Worm (Caenorhabditis elegans): ENCODE results near the gene C49H3.3.

C49H3.3 gene

ce11 chrIV:7897443-7897842, 26.7 kb upstream of the C49H3.3 start, which contains the start of gene ilys-4:
Gene ilys-4 (minus strand): TSS chrIV:7897543.
- TF ChIP-seq mab-5 (tag; optimal IDR thresholded peaks at IDR 0.05) (peak; percentile 11), fos-1 (tag; optimal IDR thresholded peaks at IDR 0.05) (no peak), lsy-2 (tag; optimal IDR thresholded peaks at IDR 0.05) (peak in 1 of 2 experiments; percentile 5), nhr-129 (tag; optimal IDR thresholded peaks at IDR 0.05) (no peak), ZK546.5 (tag; optimal IDR thresholded peaks at IDR 0.05) (no peak), unc-55 (GFP tag; optimal IDR thresholded peaks at IDR 0.05) (peak; percentile 37), crh-2 (tag; optimal IDR thresholded peaks at IDR 0.05) (peak; percentile 18)

ce11 chrIV:7897953-7898352, 26.2 kb upstream of the C49H3.3 start:
- TF ChIP-seq peb-1 (tag; optimal IDR thresholded peaks at IDR 0.05) (no peak), unc-62 (GFP tag; optimal IDR thresholded peaks at IDR 0.05) (no peak), Y55F3AM.14 (GFP tag; optimal IDR thresholded peaks at IDR 0.05) (no peak), nhr-77 (tag; optimal IDR thresholded peaks at IDR 0.05) (no peak), sma-9 (GFP tag; optimal IDR thresholded peaks at IDR 0.05) (no peak), sma-9 (tag; optimal IDR thresholded peaks at IDR 0.05) (no peak), nhr-129 (tag; optimal IDR thresholded peaks at IDR 0.05) (no peak), elt-1 (tag; optimal IDR thresholded peaks at IDR 0.05) (no peak), ama-1 (optimal IDR thresholded peaks at IDR 0.05) (no peak)

- no peak for TF ChIP-seq lin-11 (tag; optimal IDR thresholded peaks at IDR 0.05)
- peak; percentile 38 for TF ChIP-seq crh-2 (tag; optimal IDR thresholded peaks at IDR 0.05)
- peak; percentile 89 for TF ChIP-seq fos-1 (tag; optimal IDR thresholded peaks at IDR 0.05)
Observed at ce11 chrIV:7898489-7898888, 25.7 kb upstream of the C49H3.3 start.

- TF ChIP-seq nhr-21 (tag; optimal IDR thresholded peaks at IDR 0.05) = peak; percentile 43
- peak; percentile 79 for TF ChIP-seq sma-9 (GFP tag; optimal IDR thresholded peaks at IDR 0.05)
- no peak for TF ChIP-seq sma-9 (tag; optimal IDR thresholded peaks at IDR 0.05)
- TF ChIP-seq mbf-1 (tag; optimal IDR thresholded peaks at IDR 0.05) = no peak
- TF ChIP-seq nhr-129 (tag; optimal IDR thresholded peaks at IDR 0.05) = peak; percentile 88
- peak; percentile 70 for TF ChIP-seq sem-4 (tag; optimal IDR thresholded peaks at IDR 0.05)
- TF ChIP-seq lin-13 (GFP tag; optimal IDR thresholded peaks at IDR 0.05) = peak; percentile 57
- no peak for TF ChIP-seq ceh-16 (tag; optimal IDR thresholded peaks at IDR 0.05)
- TF ChIP-seq F13H6.1 (tag; optimal IDR thresholded peaks at IDR 0.05) = peak; percentile 69
- TF ChIP-seq unc-39 (tag; optimal IDR thresholded peaks at IDR 0.05) = no peak
- TF ChIP-seq ztf-1 (GFP tag; conservative IDR thresholded peaks at IDR 0.05) = no peak
- TF ChIP-seq nhr-6 (tag; optimal IDR thresholded peaks at IDR 0.05) = peak; percentile 22
- TF ChIP-seq unc-55 (GFP tag; optimal IDR thresholded peaks at IDR 0.05) = peak; percentile 92
- peak; percentile 92 for TF ChIP-seq crh-2 (tag; optimal IDR thresholded peaks at IDR 0.05)
- TF ChIP-seq gmeb-1 (tag; optimal IDR thresholded peaks at IDR 0.05) = peak; percentile 74
- TF ChIP-seq nhr-10 (tag; optimal IDR thresholded peaks at IDR 0.05) = no peak
- peak; percentile 90 to 98 for TF ChIP-seq lsy-2 (tag; optimal IDR thresholded peaks at IDR 0.05)
- TF ChIP-seq Y55F3AM.14 (GFP tag; optimal IDR thresholded peaks at IDR 0.05) = no peak
- no peak for TF ChIP-seq ama-1 (optimal IDR thresholded peaks at IDR 0.05)
- no peak for TF ChIP-seq ztf-11 (tag; optimal IDR thresholded peaks at IDR 0.05)
- TF ChIP-seq ztf-4 (tag; optimal IDR thresholded peaks at IDR 0.05) = peak; percentile 60
- peak; percentile 51 for TF ChIP-seq lin-11 (tag; optimal IDR thresholded peaks at IDR 0.05)
- TF ChIP-seq C34F6.9 (tag; optimal IDR thresholded peaks at IDR 0.05) = peak; percentile 88
- TF ChIP-seq sma-3 (GFP tag; optimal IDR thresholded peaks at IDR 0.05) = peak; percentile 77
- no peak for TF ChIP-seq nhr-77 (tag; optimal IDR thresholded peaks at IDR 0.05)
- TF ChIP-seq ZK546.5 (tag; optimal IDR thresholded peaks at IDR 0.05) = no peak
- TF ChIP-seq fos-1 (tag; optimal IDR thresholded peaks at IDR 0.05) = peak; percentile 50
- TF ChIP-seq snpc-4 (tag; optimal IDR thresholded peaks at IDR 0.05) = peak; percentile 25
- TF ChIP-seq nhr-25 (tag; optimal IDR thresholded peaks at IDR 0.05) = peak; percentile 41
- TF ChIP-seq nhr-11 (tag; optimal IDR thresholded peaks at IDR 0.05) = no peak
- no peak for TF ChIP-seq elt-1 (tag; optimal IDR thresholded peaks at IDR 0.05)
- no peak for TF ChIP-seq aly-2 (tag; optimal IDR thresholded peaks at IDR 0.05)
- no peak for TF ChIP-seq peb-1 (tag; optimal IDR thresholded peaks at IDR 0.05)
- TF ChIP-seq lin-39 (tag; optimal IDR thresholded peaks at IDR 0.05) = no peak
- no peak for TF ChIP-seq R02D3.7 (tag; optimal IDR thresholded peaks at IDR 0.05)
- TF ChIP-seq egl-27 (tag; optimal IDR thresholded peaks at IDR 0.05) = peak; percentile 52
- no peak for TF ChIP-seq dmd-4 (tag; optimal IDR thresholded peaks at IDR 0.05)
Observed at ce11 chrIV:7902221-7902904, 21.8 kb upstream of the C49H3.3 start, which contains the start of gene arp-11. Gene arp-11 (minus strand): TSS chrIV:7902271.
